Fruit fly (Drosophila melanogaster): ENCODE measurements around the gene ndl.

ndl gene

DNA sequence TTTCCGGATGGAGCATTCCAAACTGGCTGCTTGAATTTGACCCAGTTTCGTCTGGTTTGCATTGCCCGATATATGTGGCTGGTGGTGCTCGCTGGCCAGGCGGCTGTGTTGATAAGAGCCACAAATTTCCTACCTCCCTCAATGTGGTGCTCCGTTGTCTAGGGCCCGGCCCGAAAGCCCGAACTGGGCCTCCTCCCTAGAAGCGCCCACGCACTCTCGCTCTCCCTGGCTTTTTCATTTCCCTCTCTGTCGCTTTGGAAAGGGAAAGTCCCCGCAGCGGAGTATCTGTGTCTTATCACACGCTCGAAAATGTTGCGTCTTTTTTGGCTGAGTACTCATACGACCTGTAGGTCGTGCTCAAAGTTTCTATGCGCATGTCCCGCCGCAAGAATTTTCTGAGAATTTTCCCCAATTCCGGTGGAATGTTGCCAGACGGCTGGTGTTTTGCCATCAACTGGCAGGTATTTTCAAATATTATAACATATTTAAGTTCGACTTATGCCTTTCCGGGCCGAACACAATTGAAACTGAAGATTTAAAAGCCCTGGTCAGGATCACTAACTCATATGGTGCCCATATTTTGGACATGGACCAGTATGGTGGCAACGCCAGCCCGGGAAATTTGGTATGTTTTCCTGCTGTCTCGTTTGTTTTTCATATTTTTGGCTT, 5.9 kb upstream of the ndl start, which contains the start of gene axed:
axed (plus strand) TSS at position 442 of the 669 bp plus-strand sequence.
- 0 out of 3 replicates have a peak, but pooled peaks have one; percentile 17 for TF ChIP-seq eg (GFP tag; IDR thresholded peaks at IDR 0.05)
- no peak for TF ChIP-seq Lpt (GFP tag; optimal IDR thresholded peaks at IDR 0.05)
- TF ChIP-seq svp (GFP tag): peak; percentile 50
- no peak for TF ChIP-seq CG8632 (GFP tag; optimal IDR thresholded peaks at IDR 0.05)

DNA sequence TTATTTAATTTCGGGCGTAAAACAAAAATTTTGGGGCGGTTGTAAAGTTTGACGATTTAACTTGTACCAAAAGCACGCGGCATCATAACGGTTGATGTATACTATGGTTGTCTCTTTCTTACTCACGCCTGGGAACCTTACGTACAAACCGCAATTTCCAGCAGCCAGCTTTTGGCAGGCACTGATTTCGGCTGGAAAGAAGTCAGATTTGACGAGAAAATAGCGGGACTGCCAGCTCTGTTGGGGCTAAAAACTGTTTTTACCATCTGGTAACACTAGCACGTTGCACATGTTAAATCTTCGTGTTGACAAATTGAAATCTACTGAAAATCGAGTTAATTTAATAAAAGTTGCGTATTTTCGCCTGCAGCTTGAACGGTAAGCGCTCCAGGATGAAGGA, 2.8 kb upstream of the ndl start, which contains the start of gene zpg:
zpg (minus strand) TSS at position 108 of the 400 bp plus-strand sequence.
- TF ChIP-seq Ets21C (GFP tag; optimal IDR thresholded peaks at IDR 0.05): no peak
- TF ChIP-seq fd85E (GFP tag; optimal IDR thresholded peaks at IDR 0.05): no peak
- no peak for TF ChIP-seq Sox15 (GFP tag; optimal IDR thresholded peaks at IDR 0.05)
- TF ChIP-seq salr (GFP tag; optimal IDR thresholded peaks at IDR 0.05): no peak
- no peak for TF ChIP-seq achi (GFP tag; optimal IDR thresholded peaks at IDR 0.05)
- TF ChIP-seq OdsH (GFP tag; optimal IDR thresholded peaks at IDR 0.05): no peak
- TF ChIP-seq CG7368 (GFP tag; optimal IDR thresholded peaks at IDR 0.05): no peak
- TF ChIP-seq dac (GFP tag; optimal IDR thresholded peaks at IDR 0.05): no peak
- no peak for TF ChIP-seq CG6792 (GFP tag; optimal IDR thresholded peaks at IDR 0.05)
- no peak for TF ChIP-seq Smox (GFP tag; optimal IDR thresholded peaks at IDR 0.05)
- no peak for TF ChIP-seq CG6808 (GFP tag; optimal IDR thresholded peaks at IDR 0.05)
- no peak for TF ChIP-seq CG34406 (GFP tag; optimal IDR thresholded peaks at IDR 0.05)
- TF ChIP-seq CG8319 (GFP tag; optimal IDR thresholded peaks at IDR 0.05): no peak
- TF ChIP-seq Lpt (GFP tag; optimal IDR thresholded peaks at IDR 0.05): no peak
- no peak for TF ChIP-seq Hr38 (GFP tag; optimal IDR thresholded peaks at IDR 0.05)

DNA sequence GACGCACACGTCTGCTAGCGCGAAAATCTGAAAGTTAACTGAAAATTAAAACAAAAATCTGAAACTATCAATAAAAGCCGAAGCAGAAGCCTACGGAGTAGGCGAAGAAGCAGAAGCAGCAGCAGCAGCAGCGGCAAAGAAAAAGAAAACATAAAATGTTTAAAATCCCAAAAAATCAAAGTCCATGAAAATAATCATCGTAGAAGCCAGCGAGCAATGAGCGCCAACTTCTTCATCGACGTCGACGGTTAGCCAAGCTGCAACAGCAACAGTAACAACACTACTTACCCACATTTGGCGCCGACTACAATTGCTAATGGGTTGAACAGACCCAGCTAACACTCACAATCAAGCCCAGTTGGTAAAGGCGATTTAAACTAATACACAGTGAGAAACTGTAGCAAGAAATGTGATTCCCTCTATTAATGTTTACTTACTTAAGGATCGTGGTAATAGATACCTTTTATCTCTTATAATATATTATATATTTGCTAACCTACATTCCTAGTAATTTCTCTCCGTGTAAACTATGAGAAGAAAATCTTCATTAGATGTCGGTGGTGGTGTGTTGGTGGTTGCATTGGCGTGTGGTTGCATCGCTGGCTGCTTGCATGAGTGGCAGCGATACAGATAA, 13.6 kb downstream of the ndl start, which contains the start of gene jv:
jv (minus strand) TSS at position 51 of the 634 bp plus-strand sequence.
- TF ChIP-seq CG34406 (GFP tag; optimal IDR thresholded peaks at IDR 0.05) (no peak), achi (GFP tag; optimal IDR thresholded peaks at IDR 0.05) (peak; percentile 29), eg (GFP tag; IDR thresholded peaks at IDR 0.05) (peak; percentile 81; the same call in 2 of the 3 replicates), salr (GFP tag; optimal IDR thresholded peaks at IDR 0.05) (no peak), CG6808 (GFP tag; optimal IDR thresholded peaks at IDR 0.05) (no peak), CG8119 (GFP tag; IDR thresholded peaks at IDR 0.05) (peak; percentile 65), Gug (GFP tag; IDR thresholded peaks at IDR 0.05) (peak; percentile 63), CG4318 (GFP tag; optimal IDR thresholded peaks at IDR 0.05) (peak; percentile 35), Hr4 (GFP tag; optimal IDR thresholded peaks at IDR 0.05) (peak; percentile 36), CG15336 (GFP tag; IDR thresholded peaks at IDR 0.05) (peak; percentile 76), OdsH (GFP tag; optimal IDR thresholded peaks at IDR 0.05) (no peak), CG11294 (GFP tag; IDR thresholded peaks at IDR 0.05) (no peak; the same call in 1 of the 2 replicates), CG10631 (GFP tag; optimal IDR thresholded peaks at IDR 0.05) (peak; percentile 17)

DNA sequence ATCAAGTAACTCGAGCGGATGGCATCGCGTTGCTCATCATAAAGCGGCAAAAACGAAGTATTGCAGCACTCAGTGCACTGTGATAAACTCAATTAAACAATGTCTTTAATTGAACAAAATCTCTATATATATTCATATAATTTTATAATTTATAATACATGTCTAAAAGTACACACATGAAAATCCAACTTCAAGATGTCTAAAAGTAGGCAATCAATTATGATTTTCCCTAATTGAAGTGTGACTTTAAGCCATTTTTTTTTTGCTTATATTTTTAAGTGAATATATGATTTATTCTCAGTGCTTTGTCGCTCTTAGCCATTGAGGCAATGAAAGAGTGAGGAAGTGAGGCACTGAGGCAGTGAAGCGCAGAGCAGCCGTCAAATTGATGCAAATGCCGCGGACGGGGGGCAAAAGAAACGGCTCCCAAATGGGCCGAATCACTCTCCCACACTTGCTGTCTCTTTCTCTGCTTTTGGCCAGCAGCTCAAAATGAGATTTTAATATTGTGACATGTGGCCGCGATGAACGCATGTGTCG, 25.8 kb downstream of the ndl start:
- TF ChIP-seq pdm3 (GFP tag; optimal IDR thresholded peaks at IDR 0.05) (no peak), Sox102F (GFP tag; optimal IDR thresholded peaks at IDR 0.05) (no peak), spab (GFP tag; optimal IDR thresholded peaks at IDR 0.05) (no peak), fd85E (GFP tag; optimal IDR thresholded peaks at IDR 0.05) (no peak), topi (GFP tag; optimal IDR thresholded peaks at IDR 0.05) (peak; percentile 1), CG11902 (GFP tag; optimal IDR thresholded peaks at IDR 0.05) (no peak), CG11294 (GFP tag; IDR thresholded peaks at IDR 0.05) (no peak), CG8119 (GFP tag; IDR thresholded peaks at IDR 0.05) (0 out of 3 replicates have a peak, but pooled peaks have one; percentile 26), CG6808 (GFP tag; optimal IDR thresholded peaks at IDR 0.05) (no peak), Eip78C (GFP tag) (peak; percentile 69), Smox (GFP tag; optimal IDR thresholded peaks at IDR 0.05) (no peak), Sox14 (GFP tag; optimal IDR thresholded peaks at IDR 0.05) (no peak), Gug (GFP tag; IDR thresholded peaks at IDR 0.05) (no peak), cyc (GFP tag; optimal IDR thresholded peaks at IDR 0.05) (no peak), Hr4 (GFP tag; optimal IDR thresholded peaks at IDR 0.05) (peak; percentile 6), CG11762 (GFP tag; optimal IDR thresholded peaks at IDR 0.05; ENCODE audit: insufficient read depth) (no peak), CG9139 (GFP tag; optimal IDR thresholded peaks at IDR 0.05) (no peak), dac (GFP tag; optimal IDR thresholded peaks at IDR 0.05) (no peak), CG1621 (tag; optimal IDR thresholded peaks at IDR 0.05) (no peak), CG6276 (GFP tag; optimal IDR thresholded peaks at IDR 0.05) (no peak), CG8632 (GFP tag; optimal IDR thresholded peaks at IDR 0.05) (no peak), OdsH (GFP tag; optimal IDR thresholded peaks at IDR 0.05) (peak; percentile 56), esn (GFP tag; optimal IDR thresholded peaks at IDR 0.05) (no peak), eg (GFP tag; IDR thresholded peaks at IDR 0.05) (no peak), acj6 (GFP tag; optimal IDR thresholded peaks at IDR 0.05) (peak; percentile 42), Sox15 (GFP tag; optimal IDR thresholded peaks at IDR 0.05) (no peak), CG15336 (GFP tag; IDR thresholded peaks at IDR 0.05) (no peak), Ets21C (GFP tag; optimal IDR thresholded peaks at IDR 0.05) (no peak), vri (GFP tag; optimal IDR thresholded peaks at IDR 0.05) (no peak), salr (GFP tag; optimal IDR thresholded peaks at IDR 0.05) (no peak), fd59A (GFP tag; optimal IDR thresholded peaks at IDR 0.05) (no peak)

Measured in whole organism, prepupa.